Fruit fly (Drosophila melanogaster) S2 (cell line): Measurements from ENCODE around the gene Drsl1.

Experiments used
- CG8478 ChIP-seq: fragments of >200 bp; optimal IDR thresholded peaks from 2 replicates; lab custom pipeline; 2018
- CTCF ChIP-seq, 2 experiments: fragments of >200 bp; optimal IDR thresholded peaks; 2 replicates each; lab custom pipeline; 2018

- TF ChIP-seq CTCF (optimal IDR thresholded peaks at IDR 0.05; lab: Kevin White, UChicago), result no peak
- no peak for TF ChIP-seq CG8478 (lab: Kevin White, UChicago)
These were observed 32.5 kb downstream of the Drsl1 start, which contains the start of gene CG14968 for dm6 chr3L:3303087-3303526.
